Worm (Caenorhabditis elegans) whole organism, L4 larva: ENCODE data around the gene unc-6.

ENCODE experiments used
- D1046.2 ChIP-seq: fragments of 200-800 bp; sonication (Bioruptor generic); IDR thresholded peaks from 2 replicates; pipeline ENCODE4 v1.3.6; 2022; ENCODE audit warnings: missing genetic modification characterization, missing compliant biosample characterization
- R02D3.7 ChIP-seq: fragments of 150-350 bp; sonication (generic microtip); optimal IDR thresholded peaks from 3 replicates; lab custom pipeline; 2014; ENCODE audit warnings: missing biosample characterization, missing genetic modification characterization
- dmd-6 ChIP-seq: fragments of 200-800 bp; sonication (Bioruptor generic); IDR thresholded peaks from 2 replicates; pipeline ENCODE4 v1.3.6; 2022; ENCODE audit warnings: missing genetic modification reagents, missing genetic modification characterization, missing compliant biosample characterization
- fos-1 ChIP-seq: fragments of 150-350 bp; optimal IDR thresholded peaks from 2 replicates; lab custom pipeline; 2014; ENCODE audit warnings: missing biosample characterization, missing genetic modification characterization
- lin-29 ChIP-seq: fragments of 200-800 bp; sonication (Bioruptor generic); IDR thresholded peaks from 2 replicates; pipeline ENCODE4 v1.3.6; 2022; ENCODE audit warnings: missing genetic modification reagents, missing genetic modification characterization, missing compliant biosample characterization
- lin-39 ChIP-seq: fragments of 150-350 bp; optimal IDR thresholded peaks from 2 replicates; lab custom pipeline; 2014; ENCODE audit warnings: missing biosample characterization, missing genetic modification reagents, missing genetic modification characterization
- mdt-29 ChIP-seq: fragments of 200-800 bp; sonication (Bioruptor generic); IDR thresholded peaks from 2 replicates; pipeline ENCODE4 v1.3.6; 2022; ENCODE audit warnings: missing genetic modification reagents, missing genetic modification characterization, missing compliant biosample characterization
- mxl-2 ChIP-seq: fragments of 200-800 bp; sonication (Bioruptor generic); conservative IDR thresholded peaks from 2 replicates; pipeline ENCODE4 v1.3.6; 2022; ENCODE audit warnings: missing genetic modification reagents, missing genetic modification characterization, missing compliant biosample characterization
- nhr-10 ChIP-seq: fragments of 150-350 bp; optimal IDR thresholded peaks from 2 replicates; lab custom pipeline; 2014; ENCODE audit warnings: missing biosample characterization, missing genetic modification characterization
- nhr-11 ChIP-seq: fragments of 150-350 bp; optimal IDR thresholded peaks from 2 replicates; lab custom pipeline; 2014; ENCODE audit warnings: missing biosample characterization, missing genetic modification characterization
- nhr-76 ChIP-seq: fragments of 150-350 bp; optimal IDR thresholded peaks from 2 replicates; lab custom pipeline; 2014; ENCODE audit warnings: missing biosample characterization, missing genetic modification characterization
- zag-1 ChIP-seq: fragments of 150-350 bp; optimal IDR thresholded peaks from 2 replicates; lab custom pipeline; 2014; ENCODE audit warnings: missing biosample characterization, missing genetic modification characterization

DNA sequence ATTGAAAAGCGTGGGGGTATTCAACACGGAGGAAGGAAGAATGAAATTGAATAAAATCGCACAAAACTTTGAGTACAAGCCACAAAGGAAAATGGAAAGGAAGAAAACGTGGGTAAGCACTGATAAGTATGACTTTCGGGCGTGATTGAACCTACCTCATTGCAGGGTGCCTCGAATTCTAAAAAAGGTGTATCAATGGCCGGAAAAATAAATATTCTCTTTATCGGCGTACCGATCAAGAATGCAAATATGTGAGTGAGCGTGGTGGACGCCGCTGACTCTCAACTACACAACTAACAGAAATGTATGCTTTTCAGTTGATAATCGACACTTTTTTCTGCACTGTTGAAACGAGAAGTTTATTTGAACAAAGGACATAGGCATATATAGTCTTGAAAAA lies 35.0 kb downstream of the unc-6 start, which contains the start of gene otpl-3:
- no peak for TF ChIP-seq mdt-29 (GFP tag; lab: Robert Waterston, UW)
- TF ChIP-seq mxl-2: no peak
- TF ChIP-seq fos-1 (tag; lab: Kevin White, UChicago): no peak
- TF ChIP-seq zag-1 (tag; lab: Kevin White, UChicago): no peak
- no peak for TF ChIP-seq R02D3.7 (tag; lab: Kevin White, UChicago)
- TF ChIP-seq D1046.2: no peak
- TF ChIP-seq lin-29: no peak
- TF ChIP-seq lin-39 (tag; lab: Kevin White, UChicago): no peak
- peak; percentile 34; the same call in 1 of the 2 replicates for TF ChIP-seq dmd-6 (GFP tag; lab: Robert Waterston, UW)
- no peak for TF ChIP-seq nhr-76
- TF ChIP-seq nhr-10 (tag; lab: Kevin White, UChicago): no peak
- TF ChIP-seq nhr-11 (tag; lab: Kevin White, UChicago): no peak
